Worm (Caenorhabditis elegans): ENCODE data around the gene C29E4.12.
A peak's percentile ranks its signal among the peaks of the same experiment; 100 is the strongest.

DNA sequence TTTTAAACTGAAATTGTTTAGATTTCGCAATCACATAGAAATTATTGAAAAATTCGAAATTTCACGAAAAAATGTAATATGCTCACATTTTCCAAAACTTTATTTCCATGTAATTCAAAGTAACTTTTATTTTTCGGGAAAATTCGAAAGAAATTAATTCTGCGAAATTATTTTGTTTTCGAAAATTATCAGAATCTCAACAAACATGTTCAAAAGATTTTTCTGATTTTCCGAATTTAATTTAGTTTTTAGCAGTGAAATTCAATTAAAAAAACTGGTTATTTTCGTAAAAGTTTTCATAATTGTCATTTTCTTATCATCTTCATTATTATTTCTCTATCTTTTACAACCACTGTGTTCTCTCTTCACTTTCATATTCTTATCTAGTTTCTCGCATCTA, 7.7 kb upstream of the C29E4.12 start, which contains the start of gene ran-2:
- TF ChIP-seq skn-1 (tag; optimal IDR thresholded peaks at IDR 0.05) = no peak
- TF ChIP-seq daf-12 (tag; optimal IDR thresholded peaks at IDR 0.05) = no peak
- TF ChIP-seq egl-27 (tag; optimal IDR thresholded peaks at IDR 0.05) = no peak
- no peak for TF ChIP-seq unc-62 (GFP tag; optimal IDR thresholded peaks at IDR 0.05)
- no peak for TF ChIP-seq nfya-1 (tag; optimal IDR thresholded peaks at IDR 0.05; ENCODE audit: insufficient read depth)
- TF ChIP-seq ama-1 (optimal IDR thresholded peaks at IDR 0.05) = no peak
- peak; percentile 39 for TF ChIP-seq elt-2 (tag; optimal IDR thresholded peaks at IDR 0.05)
- no peak for TF ChIP-seq unc-39 (tag; optimal IDR thresholded peaks at IDR 0.05)
- TF ChIP-seq fkh-10 (GFP tag; optimal IDR thresholded peaks at IDR 0.05) = no peak
- no peak for TF ChIP-seq nhr-28 (tag; optimal IDR thresholded peaks at IDR 0.05)
- TF ChIP-seq nhr-12 (tag; optimal IDR thresholded peaks at IDR 0.05) = no peak
